Fruit fly (Drosophila melanogaster): ENCODE measurements around the gene eIF4H2.

DNA sequence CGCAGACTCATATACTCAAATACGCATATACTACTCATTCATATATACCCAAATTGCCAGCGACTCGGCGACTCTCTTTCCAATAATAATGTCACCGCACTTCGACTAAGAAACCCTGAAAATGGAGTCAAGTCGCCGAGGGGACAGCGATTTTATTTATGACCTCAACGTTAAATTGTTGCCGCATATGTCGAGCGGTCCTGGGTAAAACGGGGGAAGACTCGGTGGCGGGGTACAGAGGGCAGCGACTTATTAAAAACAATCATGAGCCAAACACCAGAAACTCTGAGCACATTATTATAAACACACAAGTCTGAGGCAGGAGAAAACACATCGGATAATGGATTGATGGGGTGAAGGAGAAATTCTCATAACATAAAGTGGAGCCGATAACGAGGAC lies 9.2 kb downstream of the eIF4H2 start:
- no peak for TF ChIP-seq CG8159 (tag; optimal IDR thresholded peaks at IDR 0.05)
- no peak for TF ChIP-seq CG9948 (tag; optimal IDR thresholded peaks at IDR 0.05)
- no peak for TF ChIP-seq Snoo (tag; optimal IDR thresholded peaks at IDR 0.05)
- TF ChIP-seq CG4496 (GFP tag; IDR thresholded peaks at IDR 0.05): no peak
- no peak for TF ChIP-seq D1 (tag; optimal IDR thresholded peaks at IDR 0.05)
- TF ChIP-seq gl (tag; optimal IDR thresholded peaks at IDR 0.05): no peak
